Fruit fly (Drosophila melanogaster): Measurements from ENCODE around the gene eff.
A peak's percentile ranks its signal among the peaks of the same experiment; 100 is the strongest.

Gene eff

dm6 chr3R:14728713-14729685 is 12.1 kb downstream of the eff start:
- peak; percentile 0 for TF ChIP-seq Max (GFP tag; optimal IDR thresholded peaks at IDR 0.05)
- TF ChIP-seq CG10959 (GFP tag; IDR thresholded peaks at IDR 0.05), result no peak
- TF ChIP-seq Sox102F (GFP tag; optimal IDR thresholded peaks at IDR 0.05), result peak; percentile 85
- TF ChIP-seq CG14710 (tag; optimal IDR thresholded peaks at IDR 0.05), result no peak
- TF ChIP-seq psq (GFP tag; optimal IDR thresholded peaks at IDR 0.05), result peak; percentile 24
- TF ChIP-seq CG1603 (tag; optimal IDR thresholded peaks at IDR 0.05), result no peak
- TF ChIP-seq kah (GFP tag; optimal IDR thresholded peaks at IDR 0.05), result peak; percentile 2
- peak; percentile 33 for TF ChIP-seq oc (tag; optimal IDR thresholded peaks at IDR 0.05)
- TF ChIP-seq CG31224 (GFP tag; IDR thresholded peaks at IDR 0.05), result no peak
- peak; percentile 47 for TF ChIP-seq E2f2 (GFP tag; IDR thresholded peaks at IDR 0.05)
- no peak for TF ChIP-seq CG17568 (GFP tag; optimal IDR thresholded peaks at IDR 0.05)
- 0 out of 2 replicates have a peak, but pooled peaks have one; percentile 21 for TF ChIP-seq CG32772 (GFP tag; IDR thresholded peaks at IDR 0.05)
- TF ChIP-seq CG33557 (GFP tag; optimal IDR thresholded peaks at IDR 0.05), result no peak
- TF ChIP-seq kay (GFP tag; optimal IDR thresholded peaks at IDR 0.05), result no peak
- TF ChIP-seq CG6854 (GFP tag; optimal IDR thresholded peaks at IDR 0.05), result no peak
- no peak for TF ChIP-seq CG17912 (GFP tag; optimal IDR thresholded peaks at IDR 0.05)
- peak; percentile 41 for TF ChIP-seq Asciz (GFP tag; optimal IDR thresholded peaks at IDR 0.05)
- TF ChIP-seq CG10147 (GFP tag; optimal IDR thresholded peaks at IDR 0.05), result peak; percentile 21
- no peak for TF ChIP-seq schlank (tag; optimal IDR thresholded peaks at IDR 0.05)
- TF ChIP-seq CG8290 (GFP tag; optimal IDR thresholded peaks at IDR 0.05), result no peak
- TF ChIP-seq CG8290 (tag; optimal IDR thresholded peaks at IDR 0.05), result peak in 1 of 2 experiments; percentile 33
- TF ChIP-seq Aef1 (GFP tag; IDR thresholded peaks at IDR 0.05), result no peak; the same call in 2 of the 3 replicates
- TF ChIP-seq E2f1 (GFP tag; IDR thresholded peaks at IDR 0.05), result 0 out of 2 replicates have a peak, but pooled peaks have one; percentile 25
- TF ChIP-seq CG12236 (GFP tag; optimal IDR thresholded peaks at IDR 0.05), result no peak
- TF ChIP-seq Sry-δ (GFP tag; optimal IDR thresholded peaks at IDR 0.05), result no peak
- TF ChIP-seq lmd (GFP tag; IDR thresholded peaks at IDR 0.05), result peak; percentile 50; the same call in 1 of the 2 replicates
- peak; percentile 30 for TF ChIP-seq CG9437 (GFP tag; optimal IDR thresholded peaks at IDR 0.05)
- no peak for TF ChIP-seq eyg (GFP tag; optimal IDR thresholded peaks at IDR 0.05)
- TF ChIP-seq Lhr (GFP tag; optimal IDR thresholded peaks at IDR 0.05), result no peak
- TF ChIP-seq sens-2 (GFP tag; IDR thresholded peaks at IDR 0.05), result no peak
- no peak for TF ChIP-seq CG15479 (GFP tag; optimal IDR thresholded peaks at IDR 0.05)
- TF ChIP-seq esg (GFP tag; conservative IDR thresholded peaks at IDR 0.05), result peak; percentile 68
- TF ChIP-seq Hr3 (GFP tag; optimal IDR thresholded peaks at IDR 0.05), result peak; percentile 45
- peak; percentile 67 for TF ChIP-seq Ssrp (tag; optimal IDR thresholded peaks at IDR 0.05)
- 0 out of 2 replicates have a peak, but pooled peaks have one; percentile 26 for TF ChIP-seq danr (GFP tag; IDR thresholded peaks at IDR 0.05)
- TF ChIP-seq Adf1 (GFP tag; IDR thresholded peaks at IDR 0.05), result no peak
- peak; percentile 69; the same call in 1 of the 2 replicates for TF ChIP-seq CG32767 (GFP tag; IDR thresholded peaks at IDR 0.05)
- TF ChIP-seq Drgx (GFP tag; IDR thresholded peaks at IDR 0.05), result peak; percentile 74
- peak; percentile 3 for TF ChIP-seq CG1233 (GFP tag; optimal IDR thresholded peaks at IDR 0.05)
- TF ChIP-seq CG13624 (GFP tag; optimal IDR thresholded peaks at IDR 0.05), result no peak
- peak; percentile 76 for TF ChIP-seq HLH3B (GFP tag; IDR thresholded peaks at IDR 0.05)
- peak; percentile 68 for TF ChIP-seq corto (GFP tag; optimal IDR thresholded peaks at IDR 0.05)
- TF ChIP-seq CG15269 (tag; optimal IDR thresholded peaks at IDR 0.05), result peak; percentile 82
- TF ChIP-seq nmo (GFP tag; optimal IDR thresholded peaks at IDR 0.05), result no peak
- TF ChIP-seq sim (GFP tag; IDR thresholded peaks at IDR 0.05), result no peak
- no peak for TF ChIP-seq CG31365 (tag; optimal IDR thresholded peaks at IDR 0.05)
- peak; percentile 26 for TF ChIP-seq CG13775 (GFP tag; optimal IDR thresholded peaks at IDR 0.05)
- no peak for TF ChIP-seq sug (tag; optimal IDR thresholded peaks at IDR 0.05)
- TF ChIP-seq zen (tag; optimal IDR thresholded peaks at IDR 0.05), result peak; percentile 18

Measured in whole organism, embryonic.